Worm (Caenorhabditis elegans) whole organism, young adult: ENCODE results near the gene osm-8.

ENCODE experiments used
- K11D2.4 ChIP-seq: fragments of 200-800 bp; sonication (Bioruptor generic); IDR thresholded peaks from 2 replicates; pipeline ENCODE4 v1.3.6; 2022; ENCODE audit warnings: missing genetic modification reagents, missing genetic modification characterization, missing compliant biosample characterization
- ZK185.1 ChIP-seq: sonication (generic microtip); optimal IDR thresholded peaks from 2 replicates; lab custom pipeline; 2016; ENCODE audit warnings: mild to moderate bottlenecking, missing genetic modification characterization, missing compliant biosample characterization; ENCODE audit not compliant: poor library complexity, severe bottlenecking
- ceh-91 ChIP-seq: fragments of 200-800 bp; sonication (Bioruptor generic); IDR thresholded peaks from 2 replicates; pipeline ENCODE4 v1.3.6; 2022; ENCODE audit warnings: missing genetic modification reagents, missing genetic modification characterization, missing compliant biosample characterization
- dpl-1 ChIP-seq: fragments of 150-350 bp; optimal IDR thresholded peaks from 2 replicates; lab custom pipeline; 2014; ENCODE audit warnings: missing biosample characterization, missing genetic modification reagents, missing genetic modification characterization
- ekl-4 ChIP-seq: fragments of 200-800 bp; sonication (Bioruptor generic); IDR thresholded peaks from 2 replicates; pipeline ENCODE4 v1.3.6; 2022; ENCODE audit warnings: missing genetic modification reagents, missing genetic modification characterization, missing compliant biosample characterization
- gei-17 ChIP-seq: fragments of 200-800 bp; sonication (Bioruptor generic); optimal IDR thresholded peaks from 2 replicates; lab custom pipeline; 2018; ENCODE audit warnings: mild to moderate bottlenecking, missing genetic modification characterization, missing compliant biosample characterization
- lin-26 ChIP-seq: fragments of 200-800 bp; sonication (Bioruptor generic); IDR thresholded peaks from 2 replicates; pipeline ENCODE4 v1.3.6; 2022; ENCODE audit warnings: missing genetic modification reagents, missing genetic modification characterization, missing compliant biosample characterization
- lin-35 ChIP-seq, 3 experiments: fragments of 150-350 bp in 2 of 3; sonication (generic microtip) in 1 of 3; optimal IDR thresholded peaks; 2 replicates each; lab custom pipeline; 2014 to 2018; ENCODE audit warnings: missing biosample characterization in 3 of 3, missing genetic modification characterization in 3 of 3, missing genetic modification reagents in 3 of 3
- rcor-1 ChIP-seq: fragments of 200-800 bp; sonication (Bioruptor generic); IDR thresholded peaks from 2 replicates; pipeline ENCODE4 v1.3.6; 2022; ENCODE audit warnings: missing genetic modification reagents, missing genetic modification characterization, missing compliant biosample characterization
- sdz-38 ChIP-seq: sonication (generic microtip); optimal IDR thresholded peaks from 2 replicates; lab custom pipeline; 2016; ENCODE audit warnings: missing genotype, missing genetic modification characterization, missing compliant biosample characterization
- sea-2 ChIP-seq: fragments of 200-800 bp; sonication (Bioruptor generic); IDR thresholded peaks from 2 replicates; pipeline ENCODE4 v1.3.6; 2022; ENCODE audit warnings: missing genetic modification characterization, missing compliant biosample characterization
- snpc-3.4 ChIP-seq: sonication (generic microtip); optimal IDR thresholded peaks from 2 replicates; lab custom pipeline; 2017; ENCODE audit warnings: missing genetic modification characterization, mild to moderate bottlenecking, missing compliant biosample characterization, antibody characterized with exemption, moderate library complexity, missing genotype, missing genetic modification reagents
- tbx-9 ChIP-seq: sonication (generic microtip); optimal IDR thresholded peaks from 2 replicates; lab custom pipeline; 2016; ENCODE audit warnings: borderline replicate concordance, missing genetic modification characterization, inconsistent platforms, missing compliant biosample characterization
- unc-62 ChIP-seq: fragments of 150-350 bp; optimal IDR thresholded peaks from 2 replicates; lab custom pipeline; 2014; ENCODE audit warnings: missing biosample characterization, missing genetic modification reagents, missing genetic modification characterization

DNA sequence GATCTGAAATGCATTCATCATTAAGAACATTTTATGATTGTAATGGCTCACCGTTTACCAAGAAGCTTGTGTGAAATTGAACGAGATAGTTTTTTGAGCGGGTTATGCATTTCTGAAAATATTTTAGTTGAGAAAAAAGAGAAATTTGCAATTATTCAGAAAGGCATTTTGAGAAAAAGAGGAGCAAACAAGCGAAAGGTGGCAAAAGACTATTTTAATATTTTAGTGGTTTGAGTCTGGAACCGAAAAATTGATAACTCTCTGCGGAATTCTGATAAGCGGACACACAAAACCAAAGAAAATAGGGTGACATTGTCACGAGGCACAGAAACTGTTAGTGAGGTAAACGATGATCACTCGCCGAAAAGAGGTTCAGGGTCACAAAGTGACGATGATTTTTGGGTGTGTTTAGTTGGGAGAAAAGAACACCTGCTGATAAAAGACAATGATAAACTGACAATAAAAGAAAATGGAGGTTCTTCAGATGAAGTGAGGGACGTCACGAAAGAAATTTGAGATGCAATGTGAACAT is 50.4 kb downstream of the osm-8 start:
- no peak for TF ChIP-seq ZK185.1 (tag; lab: Kevin White, UChicago)
- TF ChIP-seq ceh-91 (GFP tag; lab: Robert Waterston, UW) = no peak
- no peak for TF ChIP-seq rcor-1 (GFP tag; lab: Robert Waterston, UW)
- TF ChIP-seq tbx-9 (tag; lab: Kevin White, UChicago) = no peak
- TF ChIP-seq gei-17 (GFP tag; lab: Kevin White, UChicago) = no peak
- no peak for TF ChIP-seq sdz-38 (tag; lab: Kevin White, UChicago)
- no peak for TF ChIP-seq dpl-1 (GFP tag; lab: Kevin White, UChicago)
- no peak for TF ChIP-seq K11D2.4
- no peak for TF ChIP-seq sea-2 (GFP tag; lab: Robert Waterston, UW)
- TF ChIP-seq snpc-3.4 = no peak
- TF ChIP-seq lin-26 (GFP tag; lab: Robert Waterston, UW) = no peak
- no peak for TF ChIP-seq ekl-4 (GFP tag; lab: Robert Waterston, UW)
- TF ChIP-seq lin-35 (GFP tag; optimal IDR thresholded peaks at IDR 0.05; lab: Kevin White, UChicago) = no peak
- TF ChIP-seq unc-62 (GFP tag; lab: Kevin White, UChicago) = no peak
